Worm (Caenorhabditis elegans) whole organism, L4 larva: ENCODE results near the gene scl-24.
"Not testable (repeated sequence)": the region's sequence is repeated elsewhere in the genome, so short reads cannot be mapped to it uniquely, and the experiment has no call there.

Experiments used
- F26F4.8 ChIP-seq: fragments of 200-800 bp; sonication (Bioruptor generic); conservative IDR thresholded peaks from 2 replicates; pipeline ENCODE4 v1.3.6; 2022; ENCODE audit warnings: missing genetic modification characterization, missing compliant biosample characterization
- F44E2.7 ChIP-seq: fragments of 200-800 bp; sonication (Bioruptor generic); IDR thresholded peaks from 2 replicates; pipeline ENCODE4 v2.1.2; 2022; ENCODE audit warnings: missing genetic modification characterization, missing compliant biosample characterization
- T20F7.1 ChIP-seq: fragments of 200-800 bp; sonication (Bioruptor generic); optimal IDR thresholded peaks from 2 replicates; lab custom pipeline; 2018; ENCODE audit warnings: mild to moderate bottlenecking, missing genetic modification characterization, missing compliant biosample characterization
- aha-1 ChIP-seq: fragments of 150-350 bp; peaks from one replicate; lab custom pipeline; 2014; ENCODE audit warnings: missing biosample characterization, missing genetic modification characterization
- aly-2 ChIP-seq: sonication (generic microtip); optimal IDR thresholded peaks from 2 replicates; lab custom pipeline; 2018; ENCODE audit warnings: missing biosample characterization, missing genetic modification characterization
- attf-4 ChIP-seq: sonication (generic microtip); optimal IDR thresholded peaks from 3 replicates; lab custom pipeline; 2017; ENCODE audit warnings: missing biosample characterization, missing genetic modification characterization
- ceh-44 ChIP-seq: fragments of 200-800 bp; sonication (Bioruptor generic); IDR thresholded peaks from 2 replicates; pipeline ENCODE4 v1.3.6; 2022; ENCODE audit warnings: missing genetic modification reagents, missing genetic modification characterization, missing compliant biosample characterization
- ceh-82 ChIP-seq: sonication (generic microtip); optimal IDR thresholded peaks from 2 replicates; lab custom pipeline; 2017; ENCODE audit warnings: missing biosample characterization, missing genetic modification characterization
- ctbp-1 ChIP-seq: fragments of 200-800 bp; sonication (Bioruptor generic); IDR thresholded peaks from 2 replicates; pipeline ENCODE4 v1.3.6; 2022; ENCODE audit warnings: missing genetic modification reagents, missing genetic modification characterization, missing compliant biosample characterization
- daf-16 ChIP-seq, 3 experiments: sonication (generic microtip); optimal IDR thresholded peaks; 2 replicates each; lab custom pipeline; 2016 to 2017; ENCODE audit warnings: missing genetic modification characterization in 3 of 3, missing genetic modification reagents in 3 of 3, mild to moderate bottlenecking in 2 of 3, missing compliant biosample characterization in 2 of 3, missing biosample characterization in 1 of 3, moderate library complexity in 1 of 3
- daf-19 ChIP-seq: fragments of 200-800 bp; sonication (Bioruptor generic); conservative IDR thresholded peaks from 2 replicates; pipeline ENCODE4 v1.3.6; 2022; ENCODE audit warnings: missing genetic modification characterization, missing compliant biosample characterization
- dmd-6 ChIP-seq: fragments of 200-800 bp; sonication (Bioruptor generic); IDR thresholded peaks from 2 replicates; pipeline ENCODE4 v1.3.6; 2022; ENCODE audit warnings: missing genetic modification reagents, missing genetic modification characterization, missing compliant biosample characterization
- dpl-1 ChIP-seq: fragments of 150-350 bp; optimal IDR thresholded peaks from 2 replicates; lab custom pipeline; 2014; ENCODE audit warnings: missing biosample characterization, missing genetic modification reagents, missing genetic modification characterization
- egl-27 ChIP-seq: sonication (generic microtip); optimal IDR thresholded peaks from 3 replicates; lab custom pipeline; 2017; ENCODE audit warnings: missing biosample characterization, missing genetic modification reagents, missing genetic modification characterization
- fkh-10 ChIP-seq: fragments of 150-350 bp; optimal IDR thresholded peaks from 2 replicates; lab custom pipeline; 2014; ENCODE audit warnings: missing biosample characterization, missing genetic modification reagents, missing genetic modification characterization
- hif-1 ChIP-seq, 2 experiments: sonication (generic microtip); optimal IDR thresholded peaks; 2 replicates each; lab custom pipeline; 2016 to 2017; ENCODE audit warnings: missing compliant biosample characterization in 2 of 2, missing genetic modification characterization in 2 of 2, missing genetic modification reagents in 2 of 2, missing genotype in 2 of 2, mild to moderate bottlenecking in 1 of 2
- hlh-11 ChIP-seq: fragments of 200-800 bp; sonication (Bioruptor generic); optimal IDR thresholded peaks from 2 replicates; lab custom pipeline; 2018; ENCODE audit warnings: mild to moderate bottlenecking, missing genetic modification characterization, missing compliant biosample characterization
- jun-1 ChIP-seq: fragments of 150-350 bp; optimal IDR thresholded peaks from 2 replicates; lab custom pipeline; 2014; ENCODE audit warnings: missing biosample characterization, missing genetic modification reagents, missing genetic modification characterization
- lin-1 ChIP-seq: fragments of 200-800 bp; sonication (Bioruptor generic); IDR thresholded peaks from 2 replicates; pipeline ENCODE4 v1.3.6; 2022; ENCODE audit warnings: missing genetic modification reagents, missing genetic modification characterization, missing compliant biosample characterization
- lin-29 ChIP-seq: fragments of 200-800 bp; sonication (Bioruptor generic); IDR thresholded peaks from 2 replicates; pipeline ENCODE4 v1.3.6; 2022; ENCODE audit warnings: missing genetic modification reagents, missing genetic modification characterization, missing compliant biosample characterization
- lsy-2 ChIP-seq, 2 experiments: fragments of 150-350 bp in 1 of 2; sonication (generic microtip) in 1 of 2; optimal IDR thresholded peaks; 2 replicates each; lab custom pipeline; 2014 to 2017; ENCODE audit warnings: missing biosample characterization in 2 of 2, missing genetic modification characterization in 2 of 2
- madf-5 ChIP-seq, 2 experiments: fragments of 200-800 bp; sonication (Bioruptor generic); IDR thresholded peaks; 2 replicates each; pipeline ENCODE4 v1.3.6; 2022; ENCODE audit warnings: missing compliant biosample characterization in 2 of 2, missing genetic modification characterization in 2 of 2
- mdt-29 ChIP-seq: fragments of 200-800 bp; sonication (Bioruptor generic); IDR thresholded peaks from 2 replicates; pipeline ENCODE4 v1.3.6; 2022; ENCODE audit warnings: missing genetic modification reagents, missing genetic modification characterization, missing compliant biosample characterization
- mep-1 ChIP-seq: fragments of 150-350 bp; sonication (generic microtip); optimal IDR thresholded peaks from 3 replicates; lab custom pipeline; 2014; ENCODE audit warnings: missing biosample characterization, missing genetic modification characterization
- mxl-2 ChIP-seq: fragments of 200-800 bp; sonication (Bioruptor generic); conservative IDR thresholded peaks from 2 replicates; pipeline ENCODE4 v1.3.6; 2022; ENCODE audit warnings: missing genetic modification reagents, missing genetic modification characterization, missing compliant biosample characterization
- nhr-237 ChIP-seq: sonication (generic microtip); optimal IDR thresholded peaks from 2 replicates; lab custom pipeline; 2017; ENCODE audit warnings: missing biosample characterization, missing genetic modification characterization
- nhr-25 ChIP-seq: sonication (generic microtip); optimal IDR thresholded peaks from 2 replicates; lab custom pipeline; 2017; ENCODE audit warnings: missing genetic modification characterization, mild to moderate bottlenecking, missing compliant biosample characterization, antibody characterized with exemption, moderate library complexity, borderline replicate concordance; ENCODE audit not compliant: insufficient read depth
- nhr-41 ChIP-seq: fragments of 200-800 bp; sonication (Bioruptor generic); IDR thresholded peaks from 2 replicates; pipeline ENCODE4 v1.3.6; 2022; ENCODE audit warnings: missing genetic modification reagents, missing genetic modification characterization, missing compliant biosample characterization
- nhr-76 ChIP-seq: fragments of 150-350 bp; optimal IDR thresholded peaks from 2 replicates; lab custom pipeline; 2014; ENCODE audit warnings: missing biosample characterization, missing genetic modification characterization
- pqm-1 ChIP-seq: sonication (generic microtip); optimal IDR thresholded peaks from 2 replicates; lab custom pipeline; 2017; ENCODE audit warnings: missing biosample characterization, missing genetic modification characterization
- sdz-12 ChIP-seq: fragments of 200-800 bp; sonication (Bioruptor generic); optimal IDR thresholded peaks from 2 replicates; lab custom pipeline; 2018; ENCODE audit warnings: mild to moderate bottlenecking, missing genetic modification characterization, missing compliant biosample characterization
- set-16 ChIP-seq: fragments of 200-800 bp; sonication (Bioruptor generic); IDR thresholded peaks from 2 replicates; pipeline ENCODE4 v1.3.6; 2022; ENCODE audit warnings: missing genetic modification reagents, missing genetic modification characterization, missing compliant biosample characterization
- unc-39 ChIP-seq: sonication (generic microtip); optimal IDR thresholded peaks from 2 replicates; lab custom pipeline; 2017; ENCODE audit warnings: missing biosample characterization, missing genetic modification characterization
- unc-62 ChIP-seq, 3 experiments: fragments of 150-350 bp in 1 of 3; sonication (generic microtip); optimal IDR thresholded peaks in 2 of 3; peaks in 1 of 3; 1 replicate in 1 of 3; 2 replicates in 2 of 3; lab custom pipeline; 2014 to 2017; ENCODE audit warnings: missing biosample characterization in 3 of 3, missing genetic modification characterization in 3 of 3, missing genetic modification reagents in 3 of 3, missing genotype in 1 of 3
- vab-7 ChIP-seq: fragments of 200-800 bp; sonication (Bioruptor generic); IDR thresholded peaks from 2 replicates; pipeline ENCODE4 v1.3.6; 2022; ENCODE audit warnings: missing genetic modification reagents, missing genetic modification characterization, missing compliant biosample characterization
- zfp-2 ChIP-seq: sonication (generic microtip); optimal IDR thresholded peaks from 2 replicates; lab custom pipeline; 2016; ENCODE audit warnings: mild to moderate bottlenecking, missing genetic modification characterization, missing compliant biosample characterization
- zip-2 ChIP-seq: fragments of 150-350 bp; optimal IDR thresholded peaks from 2 replicates; lab custom pipeline; 2014; ENCODE audit warnings: missing biosample characterization, missing genetic modification characterization

scl-24 gene

ce11 chrV:17449836-17450235 is 36.3 kb upstream of the scl-24 start:
- peak; percentile 90 for TF ChIP-seq aha-1 (tag; lab: Kevin White, UChicago)
- TF ChIP-seq nhr-76: no peak

- peak in 1 of 2 experiments; percentile 17 for TF ChIP-seq unc-62 (GFP tag; optimal IDR thresholded peaks at IDR 0.05 in 1 of 2; lab: Kevin White, UChicago)
- TF ChIP-seq unc-62 (tag; optimal IDR thresholded peaks at IDR 0.05; lab: Kevin White, UChicago): not testable (repeated sequence)
These were observed 29.9 kb upstream of the scl-24 start, which contains the start of gene srh-203 for ce11 chrV:17456197-17456596. Gene srh-203, minus strand, starts transcription at chrV:17456297.

DNA sequence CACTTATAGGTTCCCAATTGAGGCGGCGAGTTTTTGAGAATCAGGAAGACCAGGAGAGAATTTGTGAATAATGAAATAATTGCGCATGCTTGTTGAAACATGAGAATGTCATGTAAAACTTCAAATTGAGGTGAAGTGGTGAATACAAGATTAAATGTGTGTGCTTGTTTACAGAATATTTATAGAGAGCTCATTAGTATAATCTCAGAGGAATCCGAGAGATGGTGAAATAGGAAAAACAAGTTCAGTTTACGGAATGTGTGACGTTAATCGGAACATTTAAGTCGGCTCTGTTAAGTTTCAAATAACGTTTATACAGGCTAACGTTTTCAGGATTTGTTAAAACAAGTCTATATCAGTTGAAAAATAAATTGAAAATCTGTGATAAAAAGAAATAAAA is 28.1 kb upstream of the scl-24 start, which contains the start of gene str-200:
Gene str-200 (minus strand): TSS at position 101 of the 400 bp plus-strand sequence.
- TF ChIP-seq nhr-25 (tag; lab: Kevin White, UChicago) (no peak), ctbp-1 (GFP tag; lab: Robert Waterston, UW) (no peak), nhr-237 (no peak), attf-4 (tag; lab: Kevin White, UChicago) (no peak), egl-27 (tag; lab: Kevin White, UChicago) (no peak), ceh-44 (GFP tag; lab: Robert Waterston, UW) (no peak), vab-7 (GFP tag; lab: Robert Waterston, UW) (no peak), aly-2 (tag; lab: Kevin White, UChicago) (no peak), nhr-41 (no peak), zfp-2 (tag; lab: Kevin White, UChicago) (no peak), T20F7.1 (GFP tag; lab: Kevin White, UChicago) (no peak), dmd-6 (GFP tag; lab: Robert Waterston, UW) (no peak), madf-5 (GFP tag; IDR thresholded peaks at IDR 0.05; lab: Robert Waterston, UW) (no peak), ceh-82 (tag; lab: Kevin White, UChicago) (no peak), pqm-1 (tag; lab: Kevin White, UChicago) (no peak), lsy-2 (tag; optimal IDR thresholded peaks at IDR 0.05; lab: Kevin White, UChicago) (no peak), daf-19 (no peak), daf-16 (GFP tag; optimal IDR thresholded peaks at IDR 0.05; lab: Kevin White, UChicago) (no peak), daf-16 (tag; optimal IDR thresholded peaks at IDR 0.05; lab: Kevin White, UChicago) (no peak), hlh-11 (tag; lab: Kevin White, UChicago) (no peak)
- TF ChIP-seq, all 104 proteins: peak for 0

ce11 chrV:17460061-17460460 is 26.1 kb upstream of the scl-24 start, which contains the start of gene srz-48:
Gene srz-48, minus strand, starts transcription at chrV:17460161.
- TF ChIP-seq mdt-29: no peak
- TF ChIP-seq zip-2 (tag; lab: Kevin White, UChicago): no peak
- TF ChIP-seq vab-7 (GFP tag; lab: Robert Waterston, UW): no peak
- TF ChIP-seq fkh-10: no peak
- TF ChIP-seq lin-1: no peak
- no peak for TF ChIP-seq sdz-12 (GFP tag; lab: Kevin White, UChicago)
- TF ChIP-seq F44E2.7 (GFP tag; lab: Robert Waterston, UW): no peak
- TF ChIP-seq hif-1 (tag; optimal IDR thresholded peaks at IDR 0.05; lab: Kevin White, UChicago): no peak
- no peak for TF ChIP-seq jun-1 (tag; lab: Kevin White, UChicago)
- no peak for TF ChIP-seq set-16 (GFP tag; lab: Robert Waterston, UW)
- TF ChIP-seq pqm-1 (tag; lab: Kevin White, UChicago): no peak
- no peak for TF ChIP-seq mep-1
- no peak for TF ChIP-seq unc-39
- no peak for TF ChIP-seq mxl-2
- TF ChIP-seq lin-29 (GFP tag; lab: Robert Waterston, UW): no peak
- TF ChIP-seq dpl-1 (GFP tag; lab: Kevin White, UChicago): no peak
- TF ChIP-seq F26F4.8: no peak
- no peak for TF ChIP-seq dmd-6 (GFP tag; lab: Robert Waterston, UW)
